Fruit fly (Drosophila melanogaster) whole organism, embryonic: Measurements from ENCODE around the gene Creld.

ENCODE experiments used
- CG10267 ChIP-seq: fragments of 200-800 bp; sonication (Bioruptor generic); optimal IDR thresholded peaks from 2 replicates; lab custom pipeline; 2018; ENCODE audit warnings: missing biosample characterization, mild to moderate bottlenecking, missing genetic modification characterization, moderate library complexity
- CG13287 ChIP-seq: fragments of 200-800 bp; sonication (Bioruptor generic); IDR thresholded peaks from 2 replicates; pipeline ENCODE4 v1.3.6; 2022; ENCODE audit warnings: missing biosample characterization, missing genetic modification characterization; ENCODE audit not compliant: partially characterized antibody
- CG14014 ChIP-seq: fragments of 200-800 bp; sonication (Bioruptor generic); IDR thresholded peaks from 2 replicates; pipeline ENCODE4 v1.3.6; 2022; ENCODE audit warnings: missing biosample characterization, missing genetic modification characterization
- CG15514 ChIP-seq: fragments of 200-800 bp; sonication (Bioruptor generic); optimal IDR thresholded peaks from 3 replicates; lab custom pipeline; 2017; ENCODE audit warnings: missing biosample characterization, missing genetic modification characterization, mild to moderate bottlenecking, moderate library complexity, missing genetic modification reagents
- CG2116 ChIP-seq: fragments of 200-800 bp; sonication (Bioruptor generic); optimal IDR thresholded peaks from 3 replicates; lab custom pipeline; 2018; ENCODE audit warnings: missing biosample characterization, mild to moderate bottlenecking, missing genetic modification characterization
- CG2120 ChIP-seq: fragments of 200-800 bp; sonication (Bioruptor generic); optimal IDR thresholded peaks from 3 replicates; lab custom pipeline; 2016; ENCODE audit warnings: missing biosample characterization, missing genetic modification characterization
- CG2129 ChIP-seq: fragments of 200-800 bp; sonication (Bioruptor generic); IDR thresholded peaks from 2 replicates; pipeline ENCODE4 v1.3.6; 2022; ENCODE audit warnings: missing biosample characterization, missing genetic modification characterization; ENCODE audit not compliant: partially characterized antibody
- CG33213 ChIP-seq: fragments of 200-800 bp; sonication (Bioruptor generic); optimal IDR thresholded peaks from 3 replicates; lab custom pipeline; 2016; ENCODE audit warnings: missing biosample characterization, missing genetic modification characterization
- CG3407 ChIP-seq: fragments of 200-800 bp; sonication (Bioruptor generic); optimal IDR thresholded peaks from 2 replicates; lab custom pipeline; 2018; ENCODE audit warnings: missing biosample characterization, mild to moderate bottlenecking, missing genetic modification characterization
- CG3995 ChIP-seq: fragments of 200-800 bp; sonication (Bioruptor generic); optimal IDR thresholded peaks from 3 replicates; lab custom pipeline; 2016; ENCODE audit warnings: missing biosample characterization, missing genetic modification characterization
- CG4404 ChIP-seq: fragments of 200-800 bp; sonication (Bioruptor generic); IDR thresholded peaks from 2 replicates; pipeline ENCODE4 v1.3.6; 2022; ENCODE audit warnings: missing biosample characterization, missing genetic modification characterization
- CG4820 ChIP-seq: fragments of 200-800 bp; sonication (Bioruptor generic); optimal IDR thresholded peaks from 3 replicates; lab custom pipeline; 2016; ENCODE audit warnings: missing biosample characterization, missing genetic modification characterization
- CG6854 ChIP-seq: fragments of 200-800 bp; sonication (Bioruptor generic); optimal IDR thresholded peaks from 3 replicates; lab custom pipeline; 2017; ENCODE audit warnings: missing biosample characterization, mild to moderate bottlenecking, missing genetic modification characterization
- CG8290 ChIP-seq, 3 experiments: fragments of 200-800 bp; sonication (Bioruptor generic); optimal IDR thresholded peaks; 2 replicates each; lab custom pipeline; 2016 to 2019; ENCODE audit warnings: missing biosample characterization in 3 of 3, missing genetic modification characterization in 3 of 3, mild to moderate bottlenecking in 2 of 3, moderate library complexity in 1 of 3
- CG9215 ChIP-seq: fragments of 200-800 bp; sonication (Bioruptor generic); IDR thresholded peaks from 2 replicates; pipeline ENCODE4 v1.3.6; 2022; ENCODE audit warnings: missing biosample characterization, missing genetic modification characterization
- Deaf1 ChIP-seq: fragments of 200-800 bp; optimal IDR thresholded peaks from 3 replicates; lab custom pipeline; 2019; ENCODE audit warnings: missing biosample characterization, mild to moderate bottlenecking, missing genetic modification characterization, moderate library complexity
- Elba2 ChIP-seq: fragments of 200-800 bp; sonication (Bioruptor generic); optimal IDR thresholded peaks from 3 replicates; lab custom pipeline; 2016; ENCODE audit warnings: missing biosample characterization, missing genetic modification characterization
- H15 ChIP-seq: fragments of 200-800 bp; sonication (Bioruptor generic); IDR thresholded peaks from 3 replicates; pipeline ENCODE4 v1.3.6; 2022; ENCODE audit warnings: missing biosample characterization, missing genetic modification characterization
- Jarid2 ChIP-seq: fragments of 200-800 bp; sonication (Bioruptor generic); optimal IDR thresholded peaks from 3 replicates; lab custom pipeline; 2017; ENCODE audit warnings: mild to moderate bottlenecking, missing biosample characterization, missing genetic modification reagents, missing genetic modification characterization
- Lpt ChIP-seq: fragments of >200 bp; optimal IDR thresholded peaks from 2 replicates; lab custom pipeline; 2018; ENCODE audit warnings: missing biosample characterization, missing genetic modification characterization
- Nf-YA ChIP-seq: fragments of 200-800 bp; sonication (Bioruptor generic); IDR thresholded peaks from 2 replicates; pipeline ENCODE4 v1.3.6; 2022; ENCODE audit warnings: missing biosample characterization, missing genetic modification characterization
- Nf-YB ChIP-seq: fragments of 200-800 bp; sonication (Bioruptor generic); optimal IDR thresholded peaks from 3 replicates; lab custom pipeline; 2019; ENCODE audit warnings: missing biosample characterization, mild to moderate bottlenecking, missing genetic modification characterization, moderate library complexity
- Ptx1 ChIP-seq: fragments of 200-800 bp; sonication (Bioruptor generic); IDR thresholded peaks from 2 replicates; pipeline ENCODE4 v1.3.6; 2022; ENCODE audit warnings: missing biosample characterization, missing genetic modification characterization
- Stat92E ChIP-seq, 3 experiments: fragments of >200 bp in 2 of 3; fragments of 200-800 bp in 1 of 3; sonication (Bioruptor generic) in 1 of 3; optimal IDR thresholded peaks; 2 replicates each; lab custom pipeline; 2017 to 2019; ENCODE audit warnings: missing biosample characterization in 3 of 3, missing genetic modification characterization in 3 of 3, mild to moderate bottlenecking in 1 of 3, moderate library complexity in 1 of 3
- Taf1 ChIP-seq: fragments of 200-800 bp; sonication (Bioruptor generic); IDR thresholded peaks from 2 replicates; pipeline ENCODE4 v1.3.6; 2022; ENCODE audit warnings: missing biosample characterization, missing genetic modification characterization
- YL-1 ChIP-seq: fragments of 200-800 bp; sonication (Bioruptor generic); optimal IDR thresholded peaks from 3 replicates; lab custom pipeline; 2017; ENCODE audit warnings: missing biosample characterization, mild to moderate bottlenecking, missing genetic modification characterization
- abd-A ChIP-seq: fragments of 200-800 bp; sonication (Bioruptor generic); optimal IDR thresholded peaks from 3 replicates; lab custom pipeline; 2019; ENCODE audit warnings: missing biosample characterization, mild to moderate bottlenecking, missing genetic modification characterization, moderate library complexity
- al ChIP-seq: fragments of 200-800 bp; sonication (Bioruptor generic); IDR thresholded peaks from 2 replicates; pipeline ENCODE4 v1.3.6; 2022; ENCODE audit warnings: missing biosample characterization, missing genetic modification characterization
- bbx ChIP-seq: fragments of 200-800 bp; sonication (Bioruptor generic); IDR thresholded peaks from 2 replicates; pipeline ENCODE4 v1.3.6; 2022; ENCODE audit warnings: missing biosample characterization, missing genetic modification characterization; ENCODE audit not compliant: partially characterized antibody
- cg ChIP-seq: fragments of 200-800 bp; sonication (Bioruptor generic); optimal IDR thresholded peaks from 3 replicates; lab custom pipeline; 2019; ENCODE audit warnings: missing biosample characterization, mild to moderate bottlenecking, missing genetic modification characterization, moderate library complexity
- ci ChIP-seq: fragments of 200-800 bp; sonication (Bioruptor generic); IDR thresholded peaks from 3 replicates; pipeline ENCODE4 v1.3.6; 2022; ENCODE audit warnings: missing biosample characterization, missing genetic modification characterization
- cwo ChIP-seq: fragments of 200-800 bp; sonication (Bioruptor generic); optimal IDR thresholded peaks from 3 replicates; lab custom pipeline; 2017; ENCODE audit warnings: missing biosample characterization, missing genetic modification characterization, mild to moderate bottlenecking, moderate library complexity, missing genetic modification reagents
- exex ChIP-seq: fragments of 200-800 bp; sonication (Bioruptor generic); optimal IDR thresholded peaks from 4 replicates; lab custom pipeline; 2018; ENCODE audit warnings: missing biosample characterization, mild to moderate bottlenecking, missing genetic modification characterization, moderate library complexity
- fd3F ChIP-seq: fragments of 200-800 bp; sonication (Bioruptor generic); optimal IDR thresholded peaks from 2 replicates; lab custom pipeline; 2018; ENCODE audit warnings: missing biosample characterization, mild to moderate bottlenecking, missing genetic modification characterization, moderate library complexity
- gce ChIP-seq: fragments of 200-800 bp; sonication (Bioruptor generic); IDR thresholded peaks from 3 replicates; pipeline ENCODE4 v1.3.6; 2022; ENCODE audit warnings: missing biosample characterization, missing genetic modification characterization
- inv ChIP-seq: fragments of 200-800 bp; sonication (Bioruptor generic); IDR thresholded peaks from 2 replicates; pipeline ENCODE4 v1.3.6; 2022; ENCODE audit warnings: missing biosample characterization, missing genetic modification characterization; ENCODE audit not compliant: partially characterized antibody
- ken ChIP-seq: fragments of 200-800 bp; sonication (Bioruptor generic); IDR thresholded peaks from 3 replicates; pipeline ENCODE4 v1.3.6; 2022; ENCODE audit warnings: missing biosample characterization, missing genetic modification characterization
- mirr ChIP-seq: fragments of 200-800 bp; sonication (Bioruptor generic); optimal IDR thresholded peaks from 3 replicates; lab custom pipeline; 2018; ENCODE audit warnings: missing biosample characterization, mild to moderate bottlenecking, missing genetic modification characterization
- nerfin-2 ChIP-seq: fragments of 200-800 bp; sonication (Bioruptor generic); IDR thresholded peaks from 2 replicates; pipeline ENCODE4 v1.3.6; 2022; ENCODE audit warnings: missing biosample characterization, missing genetic modification characterization; ENCODE audit not compliant: partially characterized antibody
- nmo ChIP-seq: fragments of 200-800 bp; sonication (Bioruptor generic); optimal IDR thresholded peaks from 2 replicates; lab custom pipeline; 2018; ENCODE audit warnings: missing biosample characterization, mild to moderate bottlenecking, missing genetic modification characterization, moderate library complexity
- nom ChIP-seq: fragments of 200-800 bp; sonication (Bioruptor generic); optimal IDR thresholded peaks from 2 replicates; lab custom pipeline; 2017; ENCODE audit warnings: missing biosample characterization, missing genetic modification characterization, mild to moderate bottlenecking, moderate library complexity, missing genetic modification reagents
- ranshi ChIP-seq: fragments of 200-800 bp; sonication (Bioruptor generic); IDR thresholded peaks from 2 replicates; pipeline ENCODE4 v1.3.6; 2022; ENCODE audit warnings: missing biosample characterization, missing genetic modification characterization
- slou ChIP-seq: fragments of 200-800 bp; sonication (Bioruptor generic); optimal IDR thresholded peaks from 3 replicates; lab custom pipeline; 2016; ENCODE audit warnings: missing biosample characterization, missing genetic modification characterization
- sna ChIP-seq: fragments of 200-800 bp; sonication (Bioruptor generic); IDR thresholded peaks from 2 replicates; pipeline ENCODE4 v1.3.6; 2022; ENCODE audit warnings: missing biosample characterization, missing genetic modification characterization; ENCODE audit not compliant: partially characterized antibody
- sr ChIP-seq: fragments of 200-800 bp; sonication (Bioruptor generic); IDR thresholded peaks from 3 replicates; pipeline ENCODE4 v1.3.6; 2022; ENCODE audit warnings: missing biosample characterization, missing genetic modification characterization
- unc-4 ChIP-seq: fragments of 200-800 bp; sonication (Bioruptor generic); IDR thresholded peaks from 2 replicates; pipeline ENCODE4 v1.3.6; 2022; ENCODE audit warnings: missing biosample characterization, missing genetic modification characterization; ENCODE audit not compliant: partially characterized antibody
- usp ChIP-seq: fragments of >200 bp; optimal IDR thresholded peaks from 2 replicates; lab custom pipeline; 2017; ENCODE audit warnings: missing biosample characterization, missing genetic modification characterization

The Creld gene

dm6 chr2L:71869-72751, 30.1 kb upstream of the Creld start (continued):
- TF ChIP-seq inv (GFP tag; lab: Robert Waterston, UW) (no peak; the same call in 1 of the 2 replicates), slou (GFP tag; lab: Kevin White, UChicago) (no peak), CG2129 (GFP tag; lab: Robert Waterston, UW) (no peak), sr (GFP tag; lab: Robert Waterston, UW) (no peak; the same call in 2 of the 3 replicates), mirr (GFP tag; lab: Kevin White, UChicago) (peak; percentile 94), abd-A (tag; lab: Kevin White, UChicago) (no peak), al (GFP tag; lab: Robert Waterston, UW) (no peak), gce (no peak), CG9215 (GFP tag; lab: Robert Waterston, UW) (no peak), Deaf1 (tag; lab: Kevin White, UChicago) (no peak), CG2116 (no peak), CG8290 (GFP tag; optimal IDR thresholded peaks at IDR 0.05; lab: Kevin White, UChicago) (no peak), CG8290 (tag; optimal IDR thresholded peaks at IDR 0.05; lab: Kevin White, UChicago) (peak in 1 of 2 experiments; percentile 42), unc-4 (GFP tag; lab: Robert Waterston, UW) (peak; percentile 28; the same call in 1 of the 2 replicates), fd3F (GFP tag; lab: Kevin White, UChicago) (peak; percentile 8), nom (GFP tag; lab: Kevin White, UChicago) (peak; percentile 15), Jarid2 (GFP tag; lab: Kevin White, UChicago) (no peak), ranshi (GFP tag; lab: Robert Waterston, UW) (no peak), nerfin-2 (no peak), cg (peak; percentile 90), CG3995 (GFP tag; lab: Kevin White, UChicago) (peak; percentile 2), sna (0 out of 2 replicates have a peak, but pooled peaks have one; percentile 13), Ptx1 (GFP tag; lab: Robert Waterston, UW) (0 out of 2 replicates have a peak, but pooled peaks have one; percentile 13), Lpt (GFP tag; lab: Kevin White, UChicago) (no peak), CG2120 (GFP tag; lab: Kevin White, UChicago) (peak; percentile 33), CG3407 (GFP tag; lab: Kevin White, UChicago) (no peak), H15 (GFP tag; lab: Robert Waterston, UW) (no peak), CG4820 (no peak), Elba2 (no peak), ci (peak; percentile 24; the same call in 1 of the 3 replicates), CG13287 (0 out of 2 replicates have a peak, but pooled peaks have one; percentile 18), CG33213 (no peak), CG4404 (no peak), CG6854 (no peak), Taf1 (GFP tag; lab: Robert Waterston, UW) (no peak), nmo (GFP tag; lab: Kevin White, UChicago) (no peak), Nf-YA (GFP tag; lab: Robert Waterston, UW) (no peak), cwo (GFP tag; lab: Kevin White, UChicago) (no peak), ken (GFP tag; lab: Robert Waterston, UW) (no peak), YL-1 (GFP tag; lab: Kevin White, UChicago) (peak; percentile 53), CG14014 (GFP tag; lab: Robert Waterston, UW) (no peak), exex (tag; lab: Kevin White, UChicago) (peak; percentile 21), Nf-YB (GFP tag; lab: Kevin White, UChicago) (no peak), CG15514 (GFP tag; lab: Kevin White, UChicago) (peak; percentile 27), CG10267 (tag; lab: Kevin White, UChicago) (no peak), bbx (0 out of 2 replicates have a peak, but pooled peaks have one; percentile 11), usp (GFP tag; lab: Kevin White, UChicago) (no peak), Stat92E (GFP tag; optimal IDR thresholded peaks at IDR 0.05; lab: Kevin White, UChicago) (no peak)
